Worm (Caenorhabditis elegans): ENCODE results near the gene M163.10.

DNA sequence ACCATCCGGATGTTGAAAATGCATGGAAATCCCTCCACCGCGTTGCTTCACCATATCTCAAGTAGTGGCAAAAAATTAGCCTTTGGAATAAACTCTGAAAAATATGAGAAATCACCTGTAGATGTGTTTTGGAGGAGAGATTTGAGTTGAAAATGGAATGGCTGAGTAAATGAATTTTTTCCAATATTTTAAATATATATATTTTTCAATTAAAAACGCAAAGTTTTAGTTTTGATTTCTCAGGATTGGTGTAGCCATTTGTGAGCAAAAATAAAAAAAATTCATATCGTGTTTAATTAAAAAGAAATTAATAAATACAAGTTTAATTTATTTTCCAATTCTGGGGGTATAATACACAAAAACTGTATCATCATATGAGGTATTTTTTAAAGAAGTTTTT, 42.7 kb upstream of the M163.10 start, which contains the start of gene F23D12.1:
- TF ChIP-seq ztf-29 (GFP tag; IDR thresholded peaks at IDR 0.05) (no peak), klf-2 (GFP tag; conservative IDR thresholded peaks at IDR 0.05) (no peak), ztf-23 (GFP tag; IDR thresholded peaks at IDR 0.05) (no peak), ref-1 (GFP tag; conservative IDR thresholded peaks at IDR 0.05) (no peak)
